Fruit fly (Drosophila melanogaster) whole organism, embryonic: ENCODE results near the gene elB.

Experiments used
- Atf-2 ChIP-seq: fragments of 200-800 bp; sonication (Bioruptor generic); optimal IDR thresholded peaks from 2 replicates; lab custom pipeline; 2016; ENCODE audit warnings: missing biosample characterization, missing genetic modification characterization
- Atf3 ChIP-seq: fragments of 200-800 bp; sonication (Bioruptor generic); optimal IDR thresholded peaks from 3 replicates; lab custom pipeline; 2016; ENCODE audit warnings: missing biosample characterization, missing genetic modification characterization
- Atf6 ChIP-seq: fragments of 200-800 bp; sonication (Bioruptor generic); IDR thresholded peaks from 2 replicates; pipeline ENCODE4 v1.3.6; 2022; ENCODE audit warnings: missing biosample characterization, missing genetic modification characterization
- CG10543 ChIP-seq: fragments of 200-800 bp; sonication (Bioruptor generic); optimal IDR thresholded peaks from 3 replicates; lab custom pipeline; 2017; ENCODE audit warnings: missing biosample characterization, mild to moderate bottlenecking, missing genetic modification characterization, moderate library complexity
- CG11093 ChIP-seq: fragments of 200-800 bp; sonication (Bioruptor generic); IDR thresholded peaks from 3 replicates; pipeline ENCODE4 v1.3.6; 2022; ENCODE audit warnings: missing biosample characterization, missing genetic modification characterization
- CG11504 ChIP-seq: fragments of 200-800 bp; sonication (Bioruptor generic); optimal IDR thresholded peaks from 3 replicates; lab custom pipeline; 2019; ENCODE audit warnings: missing biosample characterization, mild to moderate bottlenecking, missing genetic modification characterization, moderate library complexity
- CG12236 ChIP-seq: fragments of 200-800 bp; sonication (Bioruptor generic); optimal IDR thresholded peaks from 2 replicates; lab custom pipeline; 2016; ENCODE audit warnings: missing biosample characterization, missing genetic modification characterization
- CG1603 ChIP-seq: fragments of 200-800 bp; sonication (Bioruptor generic); optimal IDR thresholded peaks from 2 replicates; lab custom pipeline; 2019; ENCODE audit warnings: missing biosample characterization, mild to moderate bottlenecking, missing genetic modification characterization, moderate library complexity
- CG1647 ChIP-seq: fragments of 200-800 bp; sonication (Bioruptor generic); optimal IDR thresholded peaks from 3 replicates; lab custom pipeline; 2016; ENCODE audit warnings: missing biosample characterization, missing genetic modification characterization
- CG17912 ChIP-seq: fragments of 200-800 bp; sonication (Bioruptor generic); optimal IDR thresholded peaks from 2 replicates; lab custom pipeline; 2018; ENCODE audit warnings: missing biosample characterization, mild to moderate bottlenecking, missing genetic modification characterization
- CG34376 ChIP-seq: fragments of 200-800 bp; sonication (Bioruptor generic); optimal IDR thresholded peaks from 2 replicates; lab custom pipeline; 2018; ENCODE audit warnings: missing biosample characterization, mild to moderate bottlenecking, missing genetic modification characterization
- CG3726 ChIP-seq: fragments of 200-800 bp; sonication (Bioruptor generic); IDR thresholded peaks from 3 replicates; pipeline ENCODE4, ENCODE4 v1.3.6; 2022; ENCODE audit warnings: missing biosample characterization, missing genetic modification characterization
- CG3838 ChIP-seq: fragments of 200-800 bp; sonication (Bioruptor generic); optimal IDR thresholded peaks from 3 replicates; lab custom pipeline; 2016; ENCODE audit warnings: missing biosample characterization, missing genetic modification characterization
- CG3847 ChIP-seq: fragments of 200-800 bp; sonication (Bioruptor generic); IDR thresholded peaks from 2 replicates; pipeline ENCODE4 v1.3.6; 2022; ENCODE audit warnings: missing biosample characterization, missing genetic modification characterization
- CG6272 ChIP-seq: fragments of 200-800 bp; sonication (Bioruptor generic); IDR thresholded peaks from 2 replicates; pipeline ENCODE4 v1.3.6; 2022; ENCODE audit warnings: missing biosample characterization, missing genetic modification characterization
- CG7556 ChIP-seq: fragments of 200-800 bp; sonication (Bioruptor generic); optimal IDR thresholded peaks from 2 replicates; lab custom pipeline; 2017; ENCODE audit warnings: missing biosample characterization, mild to moderate bottlenecking, missing genetic modification characterization
- CG7745 ChIP-seq: fragments of 200-800 bp; sonication (Bioruptor generic); optimal IDR thresholded peaks from 2 replicates; lab custom pipeline; 2018; ENCODE audit warnings: missing biosample characterization, mild to moderate bottlenecking, missing genetic modification characterization, moderate library complexity
- CG9215 ChIP-seq: fragments of 200-800 bp; sonication (Bioruptor generic); IDR thresholded peaks from 2 replicates; pipeline ENCODE4 v1.3.6; 2022; ENCODE audit warnings: missing biosample characterization, missing genetic modification characterization
- CHES-1-like ChIP-seq: fragments of 200-800 bp; sonication (Bioruptor generic); optimal IDR thresholded peaks from 2 replicates; lab custom pipeline; 2016; ENCODE audit warnings: missing biosample characterization, missing genetic modification characterization
- E2f2 ChIP-seq: fragments of 200-800 bp; sonication (Bioruptor generic); IDR thresholded peaks from 2 replicates; pipeline ENCODE4 v1.3.6; 2022; ENCODE audit warnings: missing biosample characterization, missing genetic modification characterization
- Fer1 ChIP-seq: fragments of 200-800 bp; sonication (Bioruptor generic); optimal IDR thresholded peaks from 2 replicates; lab custom pipeline; 2017; ENCODE audit warnings: missing biosample characterization, mild to moderate bottlenecking, missing genetic modification characterization
- Fer2 ChIP-seq: fragments of 200-800 bp; sonication (Bioruptor generic); optimal IDR thresholded peaks from 2 replicates; lab custom pipeline; 2018; ENCODE audit warnings: missing biosample characterization, mild to moderate bottlenecking, missing genetic modification characterization, moderate library complexity
- Hand ChIP-seq: fragments of 200-800 bp; sonication (Bioruptor generic); optimal IDR thresholded peaks from 2 replicates; lab custom pipeline; 2017; ENCODE audit warnings: mild to moderate bottlenecking, missing biosample characterization, missing genetic modification reagents, missing genetic modification characterization
- NFAT ChIP-seq: fragments of 200-800 bp; sonication (Bioruptor generic); IDR thresholded peaks from 2 replicates; pipeline ENCODE4 v1.3.6; 2022; ENCODE audit warnings: missing biosample characterization, missing genetic modification characterization
- Nf-YC ChIP-seq: fragments of 200-800 bp; optimal IDR thresholded peaks from 3 replicates; lab custom pipeline; 2019; ENCODE audit warnings: missing biosample characterization, mild to moderate bottlenecking, missing genetic modification characterization, moderate library complexity
- Oaz ChIP-seq: fragments of 200-800 bp; sonication (Bioruptor generic); IDR thresholded peaks from 2 replicates; pipeline ENCODE4 v1.3.6; 2022; ENCODE audit warnings: missing biosample characterization, missing genetic modification characterization
- Optix ChIP-seq: fragments of 200-800 bp; sonication (Bioruptor generic); IDR thresholded peaks from 3 replicates; pipeline ENCODE4 v1.3.6; 2022; ENCODE audit warnings: missing biosample characterization, missing genetic modification characterization
- Sox100B ChIP-seq: fragments of 200-800 bp; sonication (Bioruptor generic); optimal IDR thresholded peaks from 3 replicates; lab custom pipeline; 2018; ENCODE audit warnings: missing biosample characterization, mild to moderate bottlenecking, missing genetic modification characterization
- ab ChIP-seq: fragments of 200-800 bp; sonication (Bioruptor generic); optimal IDR thresholded peaks from 2 replicates; lab custom pipeline; 2016; ENCODE audit warnings: missing biosample characterization, missing genetic modification characterization
- dati ChIP-seq: fragments of 200-800 bp; sonication (Bioruptor generic); IDR thresholded peaks from 2 replicates; pipeline ENCODE4 v1.3.6; 2022; ENCODE audit warnings: missing biosample characterization, missing genetic modification characterization
- dimm ChIP-seq: fragments of 200-800 bp; sonication (Bioruptor generic); IDR thresholded peaks from 2 replicates; pipeline ENCODE4 v1.3.6; 2022; ENCODE audit warnings: missing biosample characterization, missing genetic modification characterization
- exex ChIP-seq: fragments of 200-800 bp; sonication (Bioruptor generic); optimal IDR thresholded peaks from 4 replicates; lab custom pipeline; 2018; ENCODE audit warnings: missing biosample characterization, mild to moderate bottlenecking, missing genetic modification characterization, moderate library complexity
- fd102C ChIP-seq: fragments of 200-800 bp; sonication (Bioruptor generic); optimal IDR thresholded peaks from 2 replicates; lab custom pipeline; 2018; ENCODE audit warnings: missing biosample characterization, mild to moderate bottlenecking, missing genetic modification characterization, moderate library complexity
- gfzf ChIP-seq: fragments of 200-800 bp; sonication (Bioruptor generic); optimal IDR thresholded peaks from 2 replicates; lab custom pipeline; 2016; ENCODE audit warnings: missing biosample characterization, mild to moderate bottlenecking, missing genetic modification characterization, moderate library complexity
- hkb ChIP-seq, 2 experiments: fragments of 200-800 bp in 1 of 2; fragments of >200 bp in 1 of 2; sonication (Bioruptor generic) in 1 of 2; IDR thresholded peaks in 1 of 2; optimal IDR thresholded peaks in 1 of 2; 2 replicates each; pipeline versions ENCODE4 v1.3.6 to Lab custom; 2017 to 2022; ENCODE audit warnings: missing biosample characterization in 1 of 2, missing genetic modification characterization in 1 of 2
- knrl ChIP-seq: fragments of 200-800 bp; sonication (Bioruptor generic); IDR thresholded peaks from 3 replicates; pipeline ENCODE4 v1.3.6; 2022; ENCODE audit warnings: missing biosample characterization, missing genetic modification characterization; ENCODE audit not compliant: partially characterized antibody
- lilli ChIP-seq: fragments of 200-800 bp; sonication (Bioruptor generic); optimal IDR thresholded peaks from 3 replicates; lab custom pipeline; 2016; ENCODE audit warnings: missing biosample characterization, missing genetic modification characterization
- otp ChIP-seq: fragments of 200-800 bp; sonication (Bioruptor generic); IDR thresholded peaks from 3 replicates; pipeline ENCODE4, ENCODE4 v1.3.6; 2022; ENCODE audit warnings: missing biosample characterization, missing genetic modification characterization
- pnt ChIP-seq: fragments of 200-800 bp; sonication (Bioruptor generic); optimal IDR thresholded peaks from 3 replicates; lab custom pipeline; 2016; ENCODE audit warnings: missing biosample characterization, missing genetic modification characterization
- rib ChIP-seq: fragments of 200-800 bp; sonication (Bioruptor generic); IDR thresholded peaks from 2 replicates; pipeline ENCODE4 v1.3.6; 2022; ENCODE audit warnings: missing biosample characterization, missing genetic modification characterization
- run ChIP-seq: fragments of 200-800 bp; sonication (Bioruptor generic); optimal IDR thresholded peaks from 3 replicates; lab custom pipeline; 2018; ENCODE audit warnings: missing biosample characterization, mild to moderate bottlenecking, missing genetic modification characterization
- sob ChIP-seq: fragments of 200-800 bp; sonication (Bioruptor generic); IDR thresholded peaks from 2 replicates; pipeline ENCODE4 v1.3.6; 2022; ENCODE audit warnings: missing biosample characterization, missing genetic modification characterization
- stc ChIP-seq: fragments of 200-800 bp; sonication (Bioruptor generic); IDR thresholded peaks from 2 replicates; pipeline ENCODE4 v1.3.6; 2022; ENCODE audit warnings: missing biosample characterization, missing genetic modification characterization
- trh ChIP-seq: fragments of 200-800 bp; sonication (Bioruptor generic); optimal IDR thresholded peaks from 2 replicates; lab custom pipeline; 2016; ENCODE audit warnings: missing biosample characterization, missing genetic modification characterization

Gene elB

DNA sequence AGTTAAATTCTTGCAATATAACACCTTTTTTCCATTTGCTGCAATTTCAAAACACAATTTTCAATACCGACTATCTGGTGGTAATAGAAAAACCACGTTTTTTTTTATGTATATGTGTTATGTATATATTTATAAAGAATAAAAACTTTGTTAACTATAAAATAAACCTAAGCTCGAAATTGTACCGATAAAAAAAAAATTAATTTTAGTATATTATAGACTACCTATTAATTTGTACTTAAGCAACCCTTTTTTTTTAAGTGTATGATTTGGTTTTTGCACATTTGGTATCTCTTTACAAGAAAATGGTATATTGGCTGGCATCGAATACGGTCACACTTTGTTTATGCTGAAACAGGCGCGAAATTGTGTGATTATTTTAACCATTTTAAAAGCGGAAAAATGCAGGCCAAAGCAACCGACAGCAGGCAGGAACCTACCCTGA, 47.6 kb downstream of the elB start, which contains the start of gene spel1 (continued):
- TF ChIP-seq CG3726 (GFP tag; lab: Robert Waterston, UW) (peak; percentile 80; the same call in 2 of the 3 replicates), exex (tag; lab: Kevin White, UChicago) (peak; percentile 37), gfzf (GFP tag; lab: Kevin White, UChicago) (peak; percentile 80), Atf6 (GFP tag; lab: Robert Waterston, UW) (peak; percentile 84), Fer2 (tag; lab: Kevin White, UChicago) (peak; percentile 36), Hand (GFP tag; lab: Kevin White, UChicago) (no peak), run (tag; lab: Kevin White, UChicago) (peak; percentile 33), otp (GFP tag; lab: Robert Waterston, UW) (peak; percentile 33; the same call in 1 of the 3 replicates), lilli (peak; percentile 68), CG11504 (tag; lab: Kevin White, UChicago) (peak; percentile 89), knrl (GFP tag; lab: Robert Waterston, UW) (no peak), Nf-YC (tag; lab: Kevin White, UChicago) (peak; percentile 74), stc (GFP tag; lab: Robert Waterston, UW) (peak; percentile 81), pnt (GFP tag; lab: Kevin White, UChicago) (no peak), CG3838 (GFP tag; lab: Kevin White, UChicago) (peak; percentile 8), trh (peak; percentile 53), CG6272 (GFP tag; lab: Robert Waterston, UW) (peak; percentile 63), CG12236 (GFP tag; lab: Kevin White, UChicago) (no peak), fd102C (GFP tag; lab: Kevin White, UChicago) (no peak), dimm (GFP tag; lab: Robert Waterston, UW) (no peak), CG9215 (peak; percentile 57), CG10543 (GFP tag; lab: Kevin White, UChicago) (no peak), NFAT (peak; percentile 77), CG1603 (tag; lab: Kevin White, UChicago) (peak; percentile 45), CG1647 (GFP tag; lab: Kevin White, UChicago) (peak; percentile 21), CG11093 (no peak), CG34376 (GFP tag; lab: Kevin White, UChicago) (peak; percentile 17), CG7556 (GFP tag; lab: Kevin White, UChicago) (peak; percentile 80), Oaz (GFP tag; lab: Robert Waterston, UW) (peak; percentile 66), Optix (no peak), dati (GFP tag; lab: Robert Waterston, UW) (no peak), Fer1 (GFP tag; lab: Kevin White, UChicago) (peak; percentile 79), sob (peak; percentile 74), Atf-2 (GFP tag; lab: Kevin White, UChicago) (no peak), Atf3 (GFP tag; lab: Kevin White, UChicago) (no peak), Sox100B (GFP tag; lab: Kevin White, UChicago) (peak; percentile 82), E2f2 (peak; percentile 85), CG7745 (no peak), CG17912 (GFP tag; lab: Kevin White, UChicago) (no peak), rib (peak; percentile 72), ab (GFP tag; lab: Kevin White, UChicago) (no peak), hkb (optimal IDR thresholded peaks at IDR 0.05; lab: Kevin White, UChicago) (no peak), hkb (GFP tag; IDR thresholded peaks at IDR 0.05; lab: Robert Waterston, UW) (peak; percentile 69; the same call in 1 of the 2 replicates), CHES-1-like (GFP tag; lab: Kevin White, UChicago) (no peak), CG3847 (GFP tag; lab: Robert Waterston, UW) (peak; percentile 73)
